Fruit fly (Drosophila melanogaster): Measurements from ENCODE around the gene CG13631.
A peak's percentile ranks its signal among the peaks of the same experiment; 100 is the strongest.

The CG13631 gene

dm6 chr3R:24790036-24790435 lies 20.9 kb downstream of the CG13631 start, which contains the start of gene CG13634:
Gene CG13634, minus strand, starts transcription at chr3R:24790136.
- no peak for TF ChIP-seq cnc (optimal IDR thresholded peaks at IDR 0.05)

dm6 chr3R:24798595-24798994 lies 29.4 kb downstream of the CG13631 start:
- peak; percentile 36 for TF ChIP-seq CG7101 (tag; optimal IDR thresholded peaks at IDR 0.05)
- TF ChIP-seq CG11617 (GFP tag; optimal IDR thresholded peaks at IDR 0.05), result no peak
- no peak for TF ChIP-seq pad (GFP tag; optimal IDR thresholded peaks at IDR 0.05)
- peak; percentile 5 for TF ChIP-seq CG33017 (tag; optimal IDR thresholded peaks at IDR 0.05)

dm6 chr3R:24799503-24799902 lies 30.4 kb downstream of the CG13631 start, which contains the start of gene Ude:
Gene Ude, minus strand, starts transcription at chr3R:24799668.
- TF ChIP-seq tj (GFP tag; optimal IDR thresholded peaks at IDR 0.05) (no peak), Mnt (GFP tag; optimal IDR thresholded peaks at IDR 0.05) (peak; percentile 14)

dm6 chr3R:24805048-24805447 lies 35.9 kb downstream of the CG13631 start, which contains the start of gene polybromo:
Gene polybromo, minus strand, starts transcription at chr3R:24805259.
- TF ChIP-seq CG11617 (GFP tag; optimal IDR thresholded peaks at IDR 0.05) (no peak), tj (GFP tag; optimal IDR thresholded peaks at IDR 0.05) (no peak), kay (GFP tag; ENCODE audit: borderline replicate concordance) (peak; percentile 15), pad (GFP tag; optimal IDR thresholded peaks at IDR 0.05) (no peak), CG33017 (tag; optimal IDR thresholded peaks at IDR 0.05) (no peak), CG7045 (GFP tag; optimal IDR thresholded peaks at IDR 0.05) (no peak), Crg-1 (GFP tag; optimal IDR thresholded peaks at IDR 0.05) (no peak), bab1 (GFP tag; optimal IDR thresholded peaks at IDR 0.05) (peak; percentile 33), CG7101 (tag; optimal IDR thresholded peaks at IDR 0.05) (no peak), CG14711 (tag; optimal IDR thresholded peaks at IDR 0.05) (no peak), CG5204 (GFP tag; optimal IDR thresholded peaks at IDR 0.05) (no peak), cnc (optimal IDR thresholded peaks at IDR 0.05) (no peak), Hr96 (GFP tag; optimal IDR thresholded peaks at IDR 0.05) (no peak), CG12768 (GFP tag; optimal IDR thresholded peaks at IDR 0.05) (no peak), toe (GFP tag; optimal IDR thresholded peaks at IDR 0.05) (no peak)

- TF ChIP-seq ovo (GFP tag; optimal IDR thresholded peaks at IDR 0.05) (no peak), CG33017 (tag; optimal IDR thresholded peaks at IDR 0.05) (no peak), CG1620 (GFP tag; optimal IDR thresholded peaks at IDR 0.05) (no peak), CG14711 (tag; optimal IDR thresholded peaks at IDR 0.05) (no peak), cnc (optimal IDR thresholded peaks at IDR 0.05) (no peak), Hr96 (GFP tag; optimal IDR thresholded peaks at IDR 0.05) (no peak), cic (GFP tag; optimal IDR thresholded peaks at IDR 0.05) (no peak), bab1 (GFP tag; optimal IDR thresholded peaks at IDR 0.05) (no peak), CG11617 (GFP tag; optimal IDR thresholded peaks at IDR 0.05) (no peak), CG7101 (tag; optimal IDR thresholded peaks at IDR 0.05) (no peak), tj (GFP tag; optimal IDR thresholded peaks at IDR 0.05) (no peak), Crg-1 (GFP tag; optimal IDR thresholded peaks at IDR 0.05) (no peak), Mnt (GFP tag; optimal IDR thresholded peaks at IDR 0.05) (no peak), kay (GFP tag; ENCODE audit: borderline replicate concordance) (no peak)
Measured at dm6 chr3R:24807321-24807720, 38.2 kb downstream of the CG13631 start, which contains the start of gene CG6980. Gene CG6980, plus strand, starts transcription at chr3R:24807621.

dm6 chr3R:24809576-24810279 lies 40.6 kb downstream of the CG13631 start:
- TF ChIP-seq pad (GFP tag; optimal IDR thresholded peaks at IDR 0.05) (no peak), Hr96 (GFP tag; optimal IDR thresholded peaks at IDR 0.05) (no peak), toe (GFP tag; optimal IDR thresholded peaks at IDR 0.05) (no peak), tj (GFP tag; optimal IDR thresholded peaks at IDR 0.05) (no peak), CG14711 (tag; optimal IDR thresholded peaks at IDR 0.05) (no peak), Clk (GFP tag; optimal IDR thresholded peaks at IDR 0.05) (no peak), kay (GFP tag; ENCODE audit: borderline replicate concordance) (peak; percentile 81), CG33017 (tag; optimal IDR thresholded peaks at IDR 0.05) (peak; percentile 5), CG11617 (GFP tag; optimal IDR thresholded peaks at IDR 0.05) (no peak), ovo (GFP tag; optimal IDR thresholded peaks at IDR 0.05) (no peak), Crg-1 (GFP tag; optimal IDR thresholded peaks at IDR 0.05) (no peak)

- TF ChIP-seq CG12768 (GFP tag; optimal IDR thresholded peaks at IDR 0.05), result peak; percentile 95
- peak; percentile 78 for TF ChIP-seq Crg-1 (GFP tag; optimal IDR thresholded peaks at IDR 0.05)
- TF ChIP-seq CG5204 (GFP tag; optimal IDR thresholded peaks at IDR 0.05), result peak; percentile 81
- TF ChIP-seq CG11617 (GFP tag; optimal IDR thresholded peaks at IDR 0.05), result peak; percentile 76
- TF ChIP-seq CG7101 (tag; optimal IDR thresholded peaks at IDR 0.05), result peak; percentile 96
- TF ChIP-seq CG7045 (GFP tag; optimal IDR thresholded peaks at IDR 0.05), result peak; percentile 91
- peak; percentile 64 for TF ChIP-seq Mnt (GFP tag; optimal IDR thresholded peaks at IDR 0.05)
- peak; percentile 67 for TF ChIP-seq Clk (GFP tag; optimal IDR thresholded peaks at IDR 0.05)
- peak; percentile 88 for TF ChIP-seq CG14711 (tag; optimal IDR thresholded peaks at IDR 0.05)
- no peak for TF ChIP-seq ovo (GFP tag; optimal IDR thresholded peaks at IDR 0.05)
- peak; percentile 9 for TF ChIP-seq CG1620 (GFP tag; optimal IDR thresholded peaks at IDR 0.05)
- peak; percentile 80 for TF ChIP-seq Hr96 (GFP tag; optimal IDR thresholded peaks at IDR 0.05)
- peak; percentile 56 for TF ChIP-seq cic (GFP tag; optimal IDR thresholded peaks at IDR 0.05)
- peak; percentile 79 for TF ChIP-seq bab1 (GFP tag; optimal IDR thresholded peaks at IDR 0.05)
- peak; percentile 48 for TF ChIP-seq toe (GFP tag; optimal IDR thresholded peaks at IDR 0.05)
- TF ChIP-seq kay (GFP tag; ENCODE audit: borderline replicate concordance), result peak; percentile 94
- TF ChIP-seq cnc (optimal IDR thresholded peaks at IDR 0.05), result no peak
- TF ChIP-seq pad (GFP tag; optimal IDR thresholded peaks at IDR 0.05), result peak; percentile 70
- TF ChIP-seq CG33017 (tag; optimal IDR thresholded peaks at IDR 0.05), result peak; percentile 97
- TF ChIP-seq tj (GFP tag; optimal IDR thresholded peaks at IDR 0.05), result peak; percentile 23
Measured at dm6 chr3R:24810844-24811625, 41.9 kb downstream of the CG13631 start.

Data from whole organism, adult.